Worm (Caenorhabditis elegans) whole organism, L1 larva: Measurements from ENCODE around the gene hif-1.

Source experiments
- C04F5.9 ChIP-seq: sonication (generic microtip); optimal IDR thresholded peaks from 2 replicates; lab custom pipeline; 2016; ENCODE audit warnings: missing genetic modification characterization, missing compliant biosample characterization
- C16A3.4 ChIP-seq: fragments of 150-350 bp; optimal IDR thresholded peaks from 2 replicates; lab custom pipeline; 2014; ENCODE audit warnings: missing biosample characterization, missing genetic modification characterization
- F16B12.6 ChIP-seq: fragments of 150-350 bp; optimal IDR thresholded peaks from 2 replicates; lab custom pipeline; 2014; ENCODE audit warnings: missing biosample characterization, missing genetic modification characterization
- Y116A8C.19 ChIP-seq: sonication (generic microtip); optimal IDR thresholded peaks from 2 replicates; lab custom pipeline; 2016; ENCODE audit warnings: missing compliant biosample characterization, missing genetic modification characterization, borderline replicate concordance
- aha-1 ChIP-seq: fragments of 150-350 bp; optimal IDR thresholded peaks from 2 replicates; lab custom pipeline; 2014; ENCODE audit warnings: missing biosample characterization, missing genetic modification characterization
- aly-2 ChIP-seq: fragments of 150-350 bp; optimal IDR thresholded peaks from 2 replicates; lab custom pipeline; 2014; ENCODE audit warnings: missing biosample characterization, missing genetic modification characterization
- blmp-1 ChIP-seq: fragments of 150-350 bp; optimal IDR thresholded peaks from 2 replicates; lab custom pipeline; 2014; ENCODE audit warnings: missing biosample characterization, missing genetic modification characterization
- ceh-63 ChIP-seq: fragments of 200-800 bp; sonication (Bioruptor generic); optimal IDR thresholded peaks from 2 replicates; lab custom pipeline; 2018; ENCODE audit warnings: mild to moderate bottlenecking, missing genetic modification characterization, missing compliant biosample characterization
- ceh-90 ChIP-seq: sonication (generic microtip); optimal IDR thresholded peaks from 2 replicates; lab custom pipeline; 2016; ENCODE audit warnings: missing genetic modification characterization, missing compliant biosample characterization
- dsc-1 ChIP-seq: sonication (generic microtip); optimal IDR thresholded peaks from 2 replicates; lab custom pipeline; 2016; ENCODE audit warnings: mild to moderate bottlenecking, missing genetic modification characterization, missing compliant biosample characterization
- efl-1 ChIP-seq, 4 experiments: fragments of 150-350 bp; optimal IDR thresholded peaks in 3 of 4; peaks in 1 of 4; 1 replicate in 1 of 4; 2 replicates in 3 of 4; lab custom pipeline; 2014; ENCODE audit warnings: missing biosample characterization in 2 of 4, missing genetic modification characterization in 2 of 4, missing genetic modification reagents in 2 of 4
- efl-3 ChIP-seq: fragments of 200-800 bp; sonication (Bioruptor generic); optimal IDR thresholded peaks from 2 replicates; lab custom pipeline; 2018; ENCODE audit warnings: mild to moderate bottlenecking, missing genetic modification characterization, missing compliant biosample characterization
- egl-27 ChIP-seq, 2 experiments: fragments of 150-350 bp in 1 of 2; sonication (generic microtip); optimal IDR thresholded peaks; 3 replicates each; lab custom pipeline; 2017 to 2018; ENCODE audit warnings: missing biosample characterization in 2 of 2, missing genetic modification characterization in 2 of 2, missing genetic modification reagents in 2 of 2
- fkh-8 ChIP-seq: sonication (generic microtip); optimal IDR thresholded peaks from 2 replicates; lab custom pipeline; 2016; ENCODE audit warnings: mild to moderate bottlenecking, missing genetic modification characterization, missing compliant biosample characterization
- hlh-17 ChIP-seq: fragments of 200-800 bp; sonication (Bioruptor generic); optimal IDR thresholded peaks from 2 replicates; lab custom pipeline; 2018; ENCODE audit warnings: missing genetic modification characterization, mild to moderate bottlenecking, missing compliant biosample characterization, moderate library complexity, borderline replicate concordance
- irx-1 ChIP-seq: sonication (generic microtip); optimal IDR thresholded peaks from 2 replicates; lab custom pipeline; 2016; ENCODE audit warnings: missing genetic modification characterization, missing compliant biosample characterization
- jun-1 ChIP-seq: fragments of 150-350 bp; optimal IDR thresholded peaks from 2 replicates; lab custom pipeline; 2014; ENCODE audit warnings: missing biosample characterization, missing genetic modification reagents, missing genetic modification characterization
- lin-13 ChIP-seq: fragments of 150-350 bp; optimal IDR thresholded peaks from 2 replicates; lab custom pipeline; 2014; ENCODE audit warnings: missing biosample characterization, missing genetic modification reagents, missing genetic modification characterization
- lin-14 ChIP-seq: fragments of 200-800 bp; sonication (Bioruptor generic); optimal IDR thresholded peaks from 2 replicates; lab custom pipeline; 2018; ENCODE audit warnings: mild to moderate bottlenecking, missing genetic modification characterization, moderate library complexity, missing compliant biosample characterization
- lin-15B ChIP-seq: fragments of 150-350 bp; sonication (generic microtip); optimal IDR thresholded peaks from 3 replicates; lab custom pipeline; 2014; ENCODE audit warnings: missing biosample characterization, missing genetic modification characterization
- lin-35 ChIP-seq, 2 experiments: fragments of 150-350 bp; optimal IDR thresholded peaks; 2 replicates each; lab custom pipeline; 2014; ENCODE audit warnings: missing biosample characterization in 2 of 2, missing genetic modification characterization in 2 of 2, missing genetic modification reagents in 2 of 2
- lsy-2 ChIP-seq, 2 experiments: fragments of 150-350 bp; optimal IDR thresholded peaks; 2 replicates each; lab custom pipeline; 2014; ENCODE audit warnings: missing biosample characterization in 2 of 2, missing genetic modification characterization in 2 of 2
- mdl-1 ChIP-seq, 2 experiments: fragments of 150-350 bp; optimal IDR thresholded peaks; 2 replicates each; lab custom pipeline; 2014 to 2017; ENCODE audit warnings: missing biosample characterization in 2 of 2, missing genetic modification characterization in 2 of 2, inconsistent platforms in 1 of 2
- nhr-11 ChIP-seq: fragments of 150-350 bp; optimal IDR thresholded peaks from 2 replicates; lab custom pipeline; 2014; ENCODE audit warnings: missing biosample characterization, missing genetic modification characterization
- nhr-19 ChIP-seq: fragments of 200-800 bp; sonication (Bioruptor generic); conservative IDR thresholded peaks from 2 replicates; pipeline ENCODE4 v1.3.6; 2022; ENCODE audit warnings: missing genetic modification characterization, missing compliant biosample characterization
- nhr-20 ChIP-seq: sonication (generic microtip); optimal IDR thresholded peaks from 2 replicates; lab custom pipeline; 2016; ENCODE audit warnings: mild to moderate bottlenecking, missing genetic modification characterization, missing compliant biosample characterization
- nhr-237 ChIP-seq: fragments of 150-350 bp; optimal IDR thresholded peaks from 2 replicates; lab custom pipeline; 2014; ENCODE audit warnings: missing biosample characterization, missing genetic modification characterization
- nhr-47 ChIP-seq: sonication (generic microtip); optimal IDR thresholded peaks from 2 replicates; lab custom pipeline; 2016; ENCODE audit warnings: mild to moderate bottlenecking, missing genetic modification characterization, moderate library complexity, missing compliant biosample characterization
- nhr-71 ChIP-seq: sonication (generic microtip); optimal IDR thresholded peaks from 2 replicates; lab custom pipeline; 2016; ENCODE audit warnings: mild to moderate bottlenecking, missing genetic modification characterization, moderate library complexity, missing compliant biosample characterization
- nhr-77 ChIP-seq: fragments of 150-350 bp; optimal IDR thresholded peaks from 2 replicates; lab custom pipeline; 2014; ENCODE audit warnings: missing biosample characterization, missing genetic modification characterization
- nhr-84 ChIP-seq: sonication (generic microtip); optimal IDR thresholded peaks from 2 replicates; lab custom pipeline; 2017; ENCODE audit warnings: missing biosample characterization, missing genetic modification characterization
- nhr-90 ChIP-seq: sonication (generic microtip); optimal IDR thresholded peaks from 2 replicates; lab custom pipeline; 2016; ENCODE audit warnings: mild to moderate bottlenecking, missing genetic modification characterization, missing compliant biosample characterization; ENCODE audit not compliant: poor library complexity
- pqm-1 ChIP-seq: sonication (generic microtip); optimal IDR thresholded peaks from 3 replicates; lab custom pipeline; 2017; ENCODE audit warnings: missing biosample characterization, missing genetic modification characterization
- skn-1 ChIP-seq: fragments of 150-350 bp; optimal IDR thresholded peaks from 2 replicates; lab custom pipeline; 2014; ENCODE audit warnings: missing biosample characterization, missing genetic modification characterization
- swsn-7 ChIP-seq: sonication (generic microtip); optimal IDR thresholded peaks from 2 replicates; lab custom pipeline; 2016; ENCODE audit warnings: missing genetic modification characterization, missing compliant biosample characterization
- tbx-2 ChIP-seq: sonication (generic microtip); optimal IDR thresholded peaks from 2 replicates; lab custom pipeline; 2016; ENCODE audit warnings: missing genetic modification characterization, missing compliant biosample characterization
- tlp-1 ChIP-seq: fragments of 150-350 bp; optimal IDR thresholded peaks from 2 replicates; lab custom pipeline; 2014; ENCODE audit warnings: missing biosample characterization, missing genetic modification characterization
- unc-30 ChIP-seq: sonication (generic microtip); optimal IDR thresholded peaks from 2 replicates; lab custom pipeline; 2017; ENCODE audit warnings: missing biosample characterization, missing genetic modification characterization
- unc-98 ChIP-seq: fragments of 200-800 bp; sonication (Bioruptor generic); IDR thresholded peaks from 2 replicates; pipeline ENCODE4 v1.3.6; 2022; ENCODE audit warnings: missing genetic modification characterization, missing compliant biosample characterization
- vab-15 ChIP-seq: sonication (generic microtip); optimal IDR thresholded peaks from 2 replicates; lab custom pipeline; 2017; ENCODE audit warnings: missing genotype, mild to moderate bottlenecking, missing genetic modification characterization, missing compliant biosample characterization
- zag-1 ChIP-seq: fragments of 150-350 bp; optimal IDR thresholded peaks from 2 replicates; lab custom pipeline; 2014; ENCODE audit warnings: missing biosample characterization, missing genetic modification characterization

Gene hif-1

DNA sequence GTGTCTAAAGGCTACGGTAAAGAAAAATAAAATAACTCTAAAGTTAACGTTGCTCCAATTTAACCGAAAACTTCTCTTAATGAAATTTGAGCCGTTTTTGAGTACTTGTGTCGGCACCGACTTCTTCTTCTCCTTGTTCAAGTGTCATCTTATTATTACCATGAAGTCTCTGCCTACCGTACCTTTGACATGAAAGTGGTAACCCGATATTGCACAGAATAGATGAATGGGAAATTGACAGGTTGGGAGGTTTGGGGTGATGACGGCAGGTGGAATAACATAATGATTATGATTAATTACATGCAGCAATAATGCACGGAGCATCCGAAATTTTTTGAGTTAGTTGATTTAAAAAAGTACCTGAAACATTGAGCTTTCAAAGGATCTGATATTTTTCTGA lies 33.4 kb upstream of the hif-1 start:
- TF ChIP-seq efl-1 (optimal IDR thresholded peaks at IDR 0.05; lab: Kevin White, UChicago) (no peak), efl-1 (GFP tag; optimal IDR thresholded peaks at IDR 0.05 in 1 of 2; lab: Kevin White, UChicago) (peak in 1 of 2 experiments; percentile 72), zag-1 (tag; lab: Kevin White, UChicago) (no peak)

DNA sequence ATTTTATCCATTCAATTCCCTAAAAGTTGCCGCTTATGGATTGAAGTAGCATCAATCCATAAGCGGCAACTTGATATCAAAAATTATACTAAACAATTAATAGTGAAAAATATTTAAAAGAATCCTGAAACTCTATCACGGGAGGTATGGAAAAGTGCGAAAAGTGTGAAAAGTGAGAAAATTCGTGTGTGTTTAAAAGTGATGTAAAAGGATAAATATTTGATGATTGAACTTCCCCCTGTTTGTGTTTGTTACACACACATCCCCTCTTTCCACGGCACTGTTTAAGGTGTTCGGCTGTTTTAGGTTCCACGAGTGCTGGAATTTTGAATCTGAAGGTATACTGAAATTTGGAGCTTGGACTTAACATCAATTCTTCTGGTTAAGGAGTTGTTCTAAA lies 32.2 kb upstream of the hif-1 start:
- TF ChIP-seq hlh-17 (GFP tag; lab: Kevin White, UChicago) (no peak), tlp-1 (tag; lab: Kevin White, UChicago) (no peak), skn-1 (no peak), blmp-1 (tag; lab: Kevin White, UChicago) (no peak), ceh-90 (tag; lab: Kevin White, UChicago) (no peak), C04F5.9 (tag; lab: Kevin White, UChicago) (no peak), lin-13 (GFP tag; lab: Kevin White, UChicago) (no peak), nhr-90 (tag; lab: Kevin White, UChicago) (no peak), F16B12.6 (tag; lab: Kevin White, UChicago) (no peak)

DNA sequence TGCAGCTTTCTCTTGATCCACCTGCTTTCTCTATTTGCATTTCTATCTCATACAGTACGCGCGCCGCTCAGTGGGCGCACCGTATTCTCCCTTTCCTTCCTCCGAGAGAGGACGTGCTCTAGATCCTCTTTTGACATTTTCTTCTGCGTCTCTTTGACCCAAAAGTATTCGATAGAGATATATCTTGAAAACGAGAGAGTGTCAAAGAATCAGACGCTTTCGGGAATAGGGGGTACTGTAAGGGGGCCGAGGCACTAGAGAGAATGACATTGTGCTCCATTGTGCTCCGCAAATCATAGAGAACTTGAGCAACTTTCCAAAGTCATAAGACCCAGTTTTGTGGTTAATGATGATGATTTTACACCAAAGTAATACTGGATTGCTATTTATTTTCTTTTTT lies 31.1 kb upstream of the hif-1 start:
- no peak for TF ChIP-seq unc-30 (tag; lab: Kevin White, UChicago)
- no peak for TF ChIP-seq lin-35 (GFP tag; optimal IDR thresholded peaks at IDR 0.05; lab: Kevin White, UChicago)
- TF ChIP-seq vab-15: no peak
- TF ChIP-seq aha-1: no peak
- TF ChIP-seq efl-3 (GFP tag; lab: Kevin White, UChicago): no peak
- TF ChIP-seq irx-1 (tag; lab: Kevin White, UChicago): no peak
- no peak for TF ChIP-seq nhr-11 (tag; lab: Kevin White, UChicago)
- TF ChIP-seq ceh-63: no peak
- no peak for TF ChIP-seq dsc-1 (tag; lab: Kevin White, UChicago)
- peak; percentile 27 for TF ChIP-seq tbx-2 (tag; lab: Kevin White, UChicago)
- TF ChIP-seq lin-15B (tag; lab: Kevin White, UChicago): no peak
- TF ChIP-seq swsn-7 (tag; lab: Kevin White, UChicago): peak; percentile 14
- peak; percentile 37 for TF ChIP-seq lin-14 (GFP tag; lab: Kevin White, UChicago)
- peak in 1 of 2 experiments; percentile 25 for TF ChIP-seq mdl-1 (tag; optimal IDR thresholded peaks at IDR 0.05; lab: Kevin White, UChicago)
- TF ChIP-seq egl-27 (tag; optimal IDR thresholded peaks at IDR 0.05; lab: Kevin White, UChicago): no peak
- no peak for TF ChIP-seq jun-1
- TF ChIP-seq pqm-1 (tag; lab: Kevin White, UChicago): no peak
- no peak for TF ChIP-seq unc-98 (GFP tag; lab: Robert Waterston, UW)
- no peak for TF ChIP-seq aly-2 (tag; lab: Kevin White, UChicago)
- TF ChIP-seq Y116A8C.19 (tag; lab: Kevin White, UChicago): no peak
- no peak for TF ChIP-seq nhr-47 (tag; lab: Kevin White, UChicago)
- peak; percentile 69 for TF ChIP-seq nhr-77 (tag; lab: Kevin White, UChicago)
- TF ChIP-seq C16A3.4 (tag; lab: Kevin White, UChicago): no peak
- no peak for TF ChIP-seq nhr-237
- TF ChIP-seq lsy-2 (tag; optimal IDR thresholded peaks at IDR 0.05; lab: Kevin White, UChicago): peak in 1 of 2 experiments; percentile 86
- TF ChIP-seq F16B12.6 (tag; lab: Kevin White, UChicago): no peak
- TF ChIP-seq blmp-1 (tag; lab: Kevin White, UChicago): peak; percentile 8
- TF ChIP-seq nhr-71 (tag; lab: Kevin White, UChicago): peak; percentile 21
- TF ChIP-seq nhr-20 (tag; lab: Kevin White, UChicago): peak; percentile 27
- no peak for TF ChIP-seq fkh-8
- TF ChIP-seq nhr-19 (GFP tag; lab: Robert Waterston, UW): peak; percentile 34
- no peak for TF ChIP-seq nhr-84 (tag; lab: Kevin White, UChicago)
